Fruit fly (Drosophila melanogaster): ENCODE data around the gene S-Lap2.

- no peak for TF ChIP-seq CG8478 (optimal IDR thresholded peaks at IDR 0.05)
- TF ChIP-seq CTCF (optimal IDR thresholded peaks at IDR 0.05), result peak; percentile 26 to 28
Measured at dm6 chr3L:8600752-8601433, 18.8 kb upstream of the S-Lap2 start, which contains the start of the genes Nelf-E and RpL14.

Measured in S2 (cell line).